Worm (Caenorhabditis elegans) whole organism, L4/young adult: ENCODE measurements around the gene vps-60.
"Not testable (repeated sequence)": the region's sequence is repeated elsewhere in the genome, so short reads cannot be mapped to it uniquely, and the experiment has no call there.

ENCODE experiments used
- dao-5 ChIP-seq: sonication (generic microtip); optimal IDR thresholded peaks from 2 replicates; lab custom pipeline; 2016; ENCODE audit warnings: missing genotype, missing genetic modification characterization, moderate library complexity, missing compliant biosample characterization
- him-1 ChIP-seq: sonication (generic microtip); optimal IDR thresholded peaks from 2 replicates; lab custom pipeline; 2016; ENCODE audit warnings: missing genotype, missing genetic modification reagents, missing genetic modification characterization, missing compliant biosample characterization

ce11 chrV:8574762-8575161, 31.2 kb downstream of the vps-60 start, which contains the start of gene F25G6.1:
- TF ChIP-seq dao-5, him-1: not testable (repeated sequence)
